Worm (Caenorhabditis elegans): ENCODE measurements around the gene F44E2.9.

DNA sequence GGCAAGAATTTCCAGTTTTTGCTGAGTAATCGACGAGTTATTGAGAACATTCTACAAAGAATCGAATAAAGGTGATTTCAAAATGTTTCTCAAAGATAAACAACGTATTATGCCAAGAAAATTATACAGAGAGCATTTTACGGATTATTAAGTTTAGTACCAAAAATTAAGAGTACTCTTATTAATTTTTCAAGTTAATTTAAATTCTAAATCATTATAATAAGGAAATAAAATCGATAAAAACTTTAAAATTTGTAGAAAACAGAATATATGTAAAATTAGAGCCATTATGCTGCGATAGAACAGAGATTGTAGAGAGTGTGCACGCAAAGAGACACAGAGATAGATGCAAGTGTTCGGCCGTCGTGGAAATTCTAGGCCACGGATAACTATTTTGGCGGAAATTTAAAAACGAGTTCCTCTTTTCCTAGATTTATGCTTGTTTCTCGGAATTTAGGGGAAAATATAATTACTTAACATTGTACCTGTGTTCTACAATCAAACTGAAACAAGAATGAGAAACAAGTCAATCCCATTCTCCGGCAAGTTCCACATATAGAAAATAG, at the start of gene F44E2.9:
- TF ChIP-seq mdl-1 (tag; optimal IDR thresholded peaks at IDR 0.05) = no peak
- no peak for TF ChIP-seq egl-27 (tag; optimal IDR thresholded peaks at IDR 0.05)
- no peak for TF ChIP-seq lsy-2 (tag; optimal IDR thresholded peaks at IDR 0.05)
- no peak for TF ChIP-seq cey-2 (tag; optimal IDR thresholded peaks at IDR 0.05; ENCODE audit: borderline replicate concordance, insufficient read depth)
